Fruit fly (Drosophila melanogaster) whole organism, embryonic: ENCODE results near the gene E2f1.

Experiments
- Abd-B ChIP-seq: fragments of 200-800 bp; sonication (Bioruptor generic); optimal IDR thresholded peaks from 2 replicates; lab custom pipeline; 2018; ENCODE audit warnings: missing biosample characterization, mild to moderate bottlenecking, missing genetic modification characterization, moderate library complexity
- CG10147 ChIP-seq: fragments of 200-800 bp; sonication (Bioruptor generic); optimal IDR thresholded peaks from 2 replicates; lab custom pipeline; 2019; ENCODE audit warnings: missing biosample characterization, mild to moderate bottlenecking, missing genetic modification characterization, moderate library complexity
- CG10543 ChIP-seq: fragments of 200-800 bp; sonication (Bioruptor generic); optimal IDR thresholded peaks from 3 replicates; lab custom pipeline; 2017; ENCODE audit warnings: missing biosample characterization, mild to moderate bottlenecking, missing genetic modification characterization, moderate library complexity
- CG11504 ChIP-seq: fragments of 200-800 bp; sonication (Bioruptor generic); optimal IDR thresholded peaks from 3 replicates; lab custom pipeline; 2019; ENCODE audit warnings: missing biosample characterization, mild to moderate bottlenecking, missing genetic modification characterization, moderate library complexity
- CG11723 ChIP-seq: fragments of 200-800 bp; sonication (Bioruptor generic); optimal IDR thresholded peaks from 2 replicates; lab custom pipeline; 2017; ENCODE audit warnings: missing biosample characterization, mild to moderate bottlenecking, missing genetic modification characterization
- CG12219 ChIP-seq: fragments of 200-800 bp; sonication (Bioruptor generic); optimal IDR thresholded peaks from 3 replicates; lab custom pipeline; 2018; ENCODE audit warnings: missing biosample characterization, mild to moderate bottlenecking, missing genetic modification characterization
- CG14014 ChIP-seq: fragments of 200-800 bp; sonication (Bioruptor generic); IDR thresholded peaks from 2 replicates; pipeline ENCODE4 v1.3.6; 2022; ENCODE audit warnings: missing biosample characterization, missing genetic modification characterization
- CG1603 ChIP-seq: fragments of 200-800 bp; sonication (Bioruptor generic); optimal IDR thresholded peaks from 2 replicates; lab custom pipeline; 2019; ENCODE audit warnings: missing biosample characterization, mild to moderate bottlenecking, missing genetic modification characterization, moderate library complexity
- CG1647 ChIP-seq: fragments of 200-800 bp; sonication (Bioruptor generic); optimal IDR thresholded peaks from 3 replicates; lab custom pipeline; 2016; ENCODE audit warnings: missing biosample characterization, missing genetic modification characterization
- CG17186 ChIP-seq: fragments of 200-800 bp; sonication (Bioruptor generic); optimal IDR thresholded peaks from 3 replicates; lab custom pipeline; 2017; ENCODE audit warnings: missing biosample characterization, missing genetic modification reagents, missing genetic modification characterization
- CG2199 ChIP-seq: fragments of 200-800 bp; sonication (Bioruptor generic); IDR thresholded peaks from 3 replicates; pipeline ENCODE4 v1.3.6; 2022; ENCODE audit warnings: missing biosample characterization, missing genetic modification characterization
- CG2202 ChIP-seq: fragments of 200-800 bp; sonication (Bioruptor generic); optimal IDR thresholded peaks from 2 replicates; lab custom pipeline; 2018; ENCODE audit warnings: missing biosample characterization, mild to moderate bottlenecking, missing genetic modification characterization
- CG2678 ChIP-seq: fragments of 200-800 bp; sonication (Bioruptor generic); optimal IDR thresholded peaks from 3 replicates; lab custom pipeline; 2019; ENCODE audit warnings: missing biosample characterization, mild to moderate bottlenecking, missing genetic modification characterization, moderate library complexity
- CG31365 ChIP-seq: fragments of 200-800 bp; sonication (Bioruptor generic); optimal IDR thresholded peaks from 2 replicates; lab custom pipeline; 2018; ENCODE audit warnings: missing biosample characterization, mild to moderate bottlenecking, missing genetic modification characterization
- CG33213 ChIP-seq: fragments of 200-800 bp; sonication (Bioruptor generic); optimal IDR thresholded peaks from 3 replicates; lab custom pipeline; 2016; ENCODE audit warnings: missing biosample characterization, missing genetic modification characterization
- CG33557 ChIP-seq: fragments of 200-800 bp; sonication (Bioruptor generic); optimal IDR thresholded peaks from 2 replicates; lab custom pipeline; 2019; ENCODE audit warnings: missing biosample characterization, mild to moderate bottlenecking, missing genetic modification characterization, moderate library complexity
- CG3407 ChIP-seq: fragments of 200-800 bp; sonication (Bioruptor generic); optimal IDR thresholded peaks from 2 replicates; lab custom pipeline; 2018; ENCODE audit warnings: missing biosample characterization, mild to moderate bottlenecking, missing genetic modification characterization
- CG4617 ChIP-seq: fragments of 200-800 bp; sonication (Bioruptor generic); optimal IDR thresholded peaks from 3 replicates; lab custom pipeline; 2016; ENCODE audit warnings: missing biosample characterization, missing genetic modification characterization, borderline replicate concordance
- CG7357 ChIP-seq: fragments of 200-800 bp; sonication (Bioruptor generic); IDR thresholded peaks from 3 replicates; pipeline ENCODE4 v1.3.6; 2022; ENCODE audit warnings: missing biosample characterization, missing genetic modification characterization
- CG8089 ChIP-seq: fragments of 200-800 bp; sonication (Bioruptor generic); optimal IDR thresholded peaks from 3 replicates; lab custom pipeline; 2016; ENCODE audit warnings: missing biosample characterization, missing genetic modification characterization
- CG8290 ChIP-seq, 3 experiments: fragments of 200-800 bp; sonication (Bioruptor generic); optimal IDR thresholded peaks; 2 replicates each; lab custom pipeline; 2016 to 2019; ENCODE audit warnings: missing biosample characterization in 3 of 3, missing genetic modification characterization in 3 of 3, mild to moderate bottlenecking in 2 of 3, moderate library complexity in 1 of 3
- CG8478 ChIP-seq: fragments of >200 bp; optimal IDR thresholded peaks from 2 replicates; lab custom pipeline; 2018
- CG9876 ChIP-seq: fragments of 200-800 bp; sonication (Bioruptor generic); optimal IDR thresholded peaks from 2 replicates; lab custom pipeline; 2016; ENCODE audit warnings: missing biosample characterization, missing genetic modification characterization
- Dfd ChIP-seq, 2 experiments: fragments of >200 bp; optimal IDR thresholded peaks; 2 replicates each; lab custom pipeline; 2017; ENCODE audit warnings: missing biosample characterization in 2 of 2, missing genetic modification characterization in 2 of 2
- Dp ChIP-seq: fragments of 200-800 bp; sonication (Bioruptor generic); optimal IDR thresholded peaks from 2 replicates; lab custom pipeline; 2018; ENCODE audit warnings: missing biosample characterization, mild to moderate bottlenecking, missing genetic modification characterization, moderate library complexity
- E2f1 ChIP-seq: fragments of 200-800 bp; sonication (Bioruptor generic); IDR thresholded peaks from 2 replicates; pipeline ENCODE4 v1.3.6; 2022; ENCODE audit warnings: missing biosample characterization, missing genetic modification characterization
- Eip74EF ChIP-seq, 2 experiments: fragments of 200-800 bp in 1 of 2; fragments of >200 bp in 1 of 2; sonication (Bioruptor generic) in 1 of 2; optimal IDR thresholded peaks; 2 replicates each; lab custom pipeline; 2017 to 2019; ENCODE audit warnings: missing biosample characterization in 2 of 2, missing genetic modification characterization in 2 of 2, mild to moderate bottlenecking in 1 of 2, moderate library complexity in 1 of 2
- H15 ChIP-seq: fragments of 200-800 bp; sonication (Bioruptor generic); IDR thresholded peaks from 3 replicates; pipeline ENCODE4 v1.3.6; 2022; ENCODE audit warnings: missing biosample characterization, missing genetic modification characterization
- HLHmδ ChIP-seq: fragments of 200-800 bp; sonication (Bioruptor generic); optimal IDR thresholded peaks from 2 replicates; lab custom pipeline; 2018; ENCODE audit warnings: missing biosample characterization, mild to moderate bottlenecking, missing genetic modification characterization, moderate library complexity
- Hr39 ChIP-seq: fragments of >200 bp; optimal IDR thresholded peaks from 2 replicates; lab custom pipeline; 2017
- Mad ChIP-seq: fragments of 200-800 bp; sonication (Bioruptor generic); optimal IDR thresholded peaks from 2 replicates; lab custom pipeline; 2016; ENCODE audit warnings: missing biosample characterization, missing genetic modification characterization
- Meics ChIP-seq: fragments of 200-800 bp; sonication (Bioruptor generic); optimal IDR thresholded peaks from 2 replicates; lab custom pipeline; 2017; ENCODE audit warnings: missing biosample characterization, mild to moderate bottlenecking, missing genetic modification characterization
- Neu2 ChIP-seq: fragments of 200-800 bp; sonication (Bioruptor generic); optimal IDR thresholded peaks from 3 replicates; lab custom pipeline; 2016; ENCODE audit warnings: missing biosample characterization, missing genetic modification characterization, borderline replicate concordance
- Rfx ChIP-seq: fragments of 200-800 bp; sonication (Bioruptor generic); IDR thresholded peaks from 2 replicates; pipeline ENCODE4 v1.3.6; 2022; ENCODE audit warnings: missing biosample characterization, missing genetic modification characterization
- Sin3A ChIP-seq: fragments of >200 bp; optimal IDR thresholded peaks from 2 replicates; lab custom pipeline; 2018
- Vsx1 ChIP-seq: fragments of 200-800 bp; sonication (Bioruptor generic); optimal IDR thresholded peaks from 2 replicates; lab custom pipeline; 2017; ENCODE audit warnings: missing biosample characterization, mild to moderate bottlenecking, missing genetic modification characterization, missing genetic modification reagents
- ase ChIP-seq: fragments of 200-800 bp; sonication (Bioruptor generic); IDR thresholded peaks from 3 replicates; pipeline ENCODE4 v1.3.6; 2022; ENCODE audit warnings: missing biosample characterization, missing genetic modification characterization
- dmrt99B ChIP-seq: fragments of 200-800 bp; sonication (Bioruptor generic); optimal IDR thresholded peaks from 2 replicates; lab custom pipeline; 2018; ENCODE audit warnings: missing biosample characterization, mild to moderate bottlenecking, missing genetic modification characterization, moderate library complexity
- eve ChIP-seq, 2 experiments: fragments of >200 bp; optimal IDR thresholded peaks; 2 replicates each; lab custom pipeline; 2017; ENCODE audit warnings: missing biosample characterization in 2 of 2, missing genetic modification characterization in 2 of 2
- ewg ChIP-seq: fragments of 200-800 bp; sonication (Bioruptor generic); optimal IDR thresholded peaks from 3 replicates; lab custom pipeline; 2017; ENCODE audit warnings: mild to moderate bottlenecking, missing biosample characterization, missing genetic modification reagents, missing genetic modification characterization
- gem ChIP-seq: fragments of 200-800 bp; sonication (Bioruptor generic); optimal IDR thresholded peaks from 2 replicates; lab custom pipeline; 2019; ENCODE audit warnings: missing biosample characterization, mild to moderate bottlenecking, missing genetic modification characterization, moderate library complexity
- jumu ChIP-seq: fragments of 200-800 bp; sonication (Bioruptor generic); optimal IDR thresholded peaks from 3 replicates; lab custom pipeline; 2016; ENCODE audit warnings: missing biosample characterization, missing genetic modification characterization
- lola ChIP-seq, 3 experiments: fragments of >200 bp in 2 of 3; fragments of 200-800 bp in 1 of 3; sonication (Bioruptor generic) in 1 of 3; optimal IDR thresholded peaks; 2 replicates each; lab custom pipeline; 2017 to 2019; ENCODE audit warnings: missing biosample characterization in 3 of 3, missing genetic modification characterization in 3 of 3, mild to moderate bottlenecking in 1 of 3, moderate library complexity in 1 of 3
- otp ChIP-seq: fragments of 200-800 bp; sonication (Bioruptor generic); IDR thresholded peaks from 3 replicates; pipeline ENCODE4, ENCODE4 v1.3.6; 2022; ENCODE audit warnings: missing biosample characterization, missing genetic modification characterization
- pho ChIP-seq: fragments of 200-800 bp; sonication (Bioruptor generic); optimal IDR thresholded peaks from 2 replicates; lab custom pipeline; 2016; ENCODE audit warnings: missing biosample characterization, missing genetic modification characterization
- pzg ChIP-seq: fragments of 200-800 bp; sonication (Bioruptor generic); optimal IDR thresholded peaks from 3 replicates; lab custom pipeline; 2018; ENCODE audit warnings: missing biosample characterization, mild to moderate bottlenecking, missing genetic modification characterization, moderate library complexity
- stwl ChIP-seq: fragments of 200-800 bp; sonication (Bioruptor generic); optimal IDR thresholded peaks from 3 replicates; lab custom pipeline; 2018; ENCODE audit warnings: missing biosample characterization, mild to moderate bottlenecking, missing genetic modification characterization, moderate library complexity
- unpg ChIP-seq: fragments of 200-800 bp; sonication (Bioruptor generic); optimal IDR thresholded peaks from 3 replicates; lab custom pipeline; 2018; ENCODE audit warnings: missing biosample characterization, mild to moderate bottlenecking, missing genetic modification characterization, moderate library complexity
- yki ChIP-seq: fragments of >200 bp; optimal IDR thresholded peaks from 3 replicates; lab custom pipeline; 2018

Gene E2f1

DNA sequence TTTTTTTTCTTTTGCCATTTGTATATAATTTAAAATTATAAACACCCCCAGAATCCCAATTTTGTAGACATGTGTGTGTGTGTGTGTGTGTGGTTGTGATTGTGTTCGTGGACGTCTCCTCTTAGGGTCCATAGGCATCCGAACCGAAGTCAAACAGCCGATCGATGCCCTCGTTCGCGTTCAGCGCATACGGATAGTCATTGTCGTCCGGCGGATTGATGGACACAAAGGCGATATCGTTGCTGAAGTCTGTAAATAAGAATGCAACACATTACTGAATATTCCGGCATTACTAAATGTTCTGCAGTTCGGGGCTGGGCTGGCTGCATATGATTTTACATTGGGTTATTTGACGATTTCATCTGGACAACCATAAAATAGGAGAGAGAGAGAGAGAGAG lies 39.2 kb downstream of the E2f1 start (continued):
- TF ChIP-seq unpg (no peak), H15 (GFP tag; lab: Robert Waterston, UW) (no peak), CG9876 (no peak), CG2202 (tag; lab: Kevin White, UChicago) (no peak), CG33557 (GFP tag; lab: Kevin White, UChicago) (no peak), CG8089 (GFP tag; lab: Kevin White, UChicago) (no peak), CG14014 (GFP tag; lab: Robert Waterston, UW) (no peak), CG2199 (GFP tag; lab: Robert Waterston, UW) (0 out of 3 replicates have a peak, but pooled peaks have one; percentile 61), gem (tag; lab: Kevin White, UChicago) (no peak)

DNA sequence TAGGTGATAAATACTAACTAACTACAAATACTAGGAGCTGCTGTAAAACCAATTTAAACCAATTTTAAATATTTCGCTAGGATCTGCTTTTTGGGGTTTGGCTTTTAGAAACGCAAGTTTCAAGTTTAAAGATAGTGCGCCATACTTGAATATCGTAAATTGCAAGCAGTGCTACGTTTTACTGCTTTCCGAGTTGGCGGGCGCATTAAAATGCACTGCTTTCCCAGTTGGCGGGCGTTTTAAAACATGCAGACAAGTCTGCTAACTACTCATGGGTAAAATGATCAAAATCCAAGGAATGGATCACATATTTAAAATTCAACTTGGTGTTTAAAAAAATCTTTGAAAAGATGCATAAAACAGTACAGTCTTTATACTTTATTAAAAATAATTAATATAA lies 40.9 kb downstream of the E2f1 start:
- TF ChIP-seq Dp (GFP tag; lab: Kevin White, UChicago) (peak; percentile 99), Mad (no peak), CG8290 (GFP tag; optimal IDR thresholded peaks at IDR 0.05; lab: Kevin White, UChicago) (no peak), CG8290 (tag; optimal IDR thresholded peaks at IDR 0.05; lab: Kevin White, UChicago) (peak in 1 of 2 experiments; percentile 50), ase (no peak), stwl (peak; percentile 3), jumu (no peak), yki (lab: Kevin White, UChicago) (peak; percentile 49), Dfd (GFP tag; optimal IDR thresholded peaks at IDR 0.05; lab: Kevin White, UChicago) (peak in 1 of 2 experiments; percentile 83), Sin3A (lab: Kevin White, UChicago) (no peak), CG11504 (tag; lab: Kevin White, UChicago) (peak; percentile 87), Abd-B (GFP tag; lab: Kevin White, UChicago) (peak; percentile 55), CG17186 (GFP tag; lab: Kevin White, UChicago) (peak; percentile 31), Meics (no peak), CG11723 (GFP tag; lab: Kevin White, UChicago) (no peak), lola (GFP tag; optimal IDR thresholded peaks at IDR 0.05; lab: Kevin White, UChicago) (peak in 1 of 3 experiments; percentile 12), Neu2 (GFP tag; lab: Kevin White, UChicago) (peak; percentile 12), CG8478 (no peak), CG1603 (tag; lab: Kevin White, UChicago) (peak; percentile 39), eve (GFP tag; optimal IDR thresholded peaks at IDR 0.05; lab: Kevin White, UChicago) (peak in 1 of 2 experiments; percentile 54), pzg (GFP tag; lab: Kevin White, UChicago) (peak; percentile 2), Eip74EF (GFP tag; optimal IDR thresholded peaks at IDR 0.05; lab: Kevin White, UChicago) (peak in 1 of 2 experiments; percentile 84), Vsx1 (GFP tag; lab: Kevin White, UChicago) (peak; percentile 31), CG10147 (GFP tag; lab: Kevin White, UChicago) (no peak), pho (GFP tag; lab: Kevin White, UChicago) (no peak), CG1647 (GFP tag; lab: Kevin White, UChicago) (no peak), CG31365 (tag; lab: Kevin White, UChicago) (peak; percentile 99)

DNA sequence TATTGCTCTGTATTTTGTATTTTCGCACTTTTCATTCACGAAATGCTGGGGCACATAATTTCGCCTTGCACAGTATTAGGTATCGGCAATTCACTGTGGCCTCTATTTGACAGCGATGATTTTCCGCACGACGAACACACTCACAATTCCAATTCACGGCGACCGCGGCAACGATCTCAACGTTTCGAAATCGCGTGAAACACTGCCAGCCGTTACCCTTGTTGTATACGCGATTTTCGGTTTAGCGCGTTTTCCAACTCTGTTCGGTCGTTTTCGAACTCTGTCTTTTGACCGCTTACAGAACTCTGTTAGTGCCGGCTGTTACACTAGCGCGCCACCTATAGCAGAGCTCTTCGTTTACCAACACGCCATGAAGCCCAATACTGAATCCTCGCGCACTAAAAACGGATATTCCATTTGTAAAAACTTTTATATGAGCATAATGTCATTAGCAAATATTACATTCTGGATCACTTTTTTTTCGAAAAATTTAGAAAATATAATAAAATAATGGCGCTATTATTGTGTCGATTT lies 41.5 kb downstream of the E2f1 start, which contains the start of gene InR:
Gene InR (minus strand): TSS at position 205 of the 534 bp plus-strand sequence.
- peak; percentile 89 for TF ChIP-seq HLHmδ (GFP tag; lab: Kevin White, UChicago)
- TF ChIP-seq CG2678 (tag; lab: Kevin White, UChicago), result peak; percentile 26
- peak; percentile 84 for TF ChIP-seq CG33213 (GFP tag; lab: Kevin White, UChicago)
- peak; percentile 34; the same call in 1 of the 3 replicates for TF ChIP-seq CG7357 (GFP tag; lab: Robert Waterston, UW)
- peak; percentile 77 for TF ChIP-seq CG1603 (tag; lab: Kevin White, UChicago)
- TF ChIP-seq dmrt99B (tag; lab: Kevin White, UChicago), result peak; percentile 40
- TF ChIP-seq E2f1 (GFP tag; lab: Robert Waterston, UW), result no peak
- TF ChIP-seq ewg (GFP tag; lab: Kevin White, UChicago), result peak; percentile 39
- TF ChIP-seq CG3407 (GFP tag; lab: Kevin White, UChicago), result peak; percentile 17
- TF ChIP-seq CG12219, result peak; percentile 45
- TF ChIP-seq Rfx (GFP tag; lab: Robert Waterston, UW), result no peak
- no peak for TF ChIP-seq Hr39 (lab: Kevin White, UChicago)
- no peak for TF ChIP-seq otp
- TF ChIP-seq CG10543 (GFP tag; lab: Kevin White, UChicago), result peak; percentile 92
- TF ChIP-seq Eip74EF (GFP tag; optimal IDR thresholded peaks at IDR 0.05; lab: Kevin White, UChicago), result peak in 1 of 2 experiments; percentile 31
- TF ChIP-seq CG4617 (GFP tag; lab: Kevin White, UChicago), result no peak
